Worm (Caenorhabditis elegans) whole organism, young adult: ENCODE measurements around the gene fbxa-114.
A peak's percentile ranks its signal among the peaks of the same experiment; 100 is the strongest.

Experiments used
- madf-6 ChIP-seq: fragments of 200-800 bp; sonication (Bioruptor generic); IDR thresholded peaks from 2 replicates; pipeline ENCODE4 v1.3.6; 2022; ENCODE audit warnings: missing genetic modification reagents, missing genetic modification characterization, missing compliant biosample characterization
- mel-28 ChIP-seq: sonication (generic microtip); optimal IDR thresholded peaks from 2 replicates; lab custom pipeline; 2016; ENCODE audit warnings: borderline replicate concordance, mild to moderate bottlenecking, missing genetic modification characterization, missing compliant biosample characterization
- nfyb-1 ChIP-seq: fragments of 200-800 bp; sonication (Bioruptor generic); IDR thresholded peaks from 2 replicates; pipeline ENCODE4 v1.3.6; 2022; ENCODE audit warnings: missing genetic modification reagents, missing genetic modification characterization, missing compliant biosample characterization
- zim-3 ChIP-seq: sonication (generic microtip); optimal IDR thresholded peaks from 2 replicates; lab custom pipeline; 2017; ENCODE audit warnings: mild to moderate bottlenecking, missing genetic modification characterization, moderate library complexity, missing compliant biosample characterization

fbxa-114 gene

DNA sequence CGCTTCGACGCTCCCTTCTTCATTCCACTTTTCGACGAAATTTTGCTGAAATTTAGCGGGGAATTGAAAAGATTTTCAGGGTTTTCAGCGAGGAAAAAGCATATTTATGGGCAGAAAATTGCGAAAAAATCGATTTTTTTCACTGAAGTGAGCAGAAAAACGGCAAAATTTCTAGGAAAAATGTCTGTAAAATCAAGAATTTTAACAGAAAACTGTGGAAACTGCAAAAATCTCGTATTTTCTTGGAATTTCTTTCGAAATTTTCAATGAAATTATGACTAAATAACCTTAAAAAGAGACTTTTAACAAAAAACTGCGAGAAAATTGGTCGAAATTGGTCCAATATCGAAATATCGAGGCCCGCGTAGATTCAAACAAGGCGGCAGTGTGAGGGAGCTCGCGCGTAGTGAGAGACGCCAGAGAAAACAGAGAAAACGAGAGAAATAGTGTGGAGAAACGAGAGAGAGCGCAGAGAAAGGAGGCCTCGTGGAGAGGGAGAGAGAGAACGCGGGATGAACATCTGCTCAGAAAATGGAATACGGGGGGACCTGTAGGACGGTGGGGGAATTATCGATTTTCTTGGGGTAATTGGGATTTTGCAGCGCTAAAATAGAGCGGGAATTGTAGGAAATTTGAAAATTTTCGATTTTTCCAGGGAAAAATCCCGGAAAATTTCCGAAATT, 48.2 kb downstream of the fbxa-114 start, which contains the start of gene swsn-1 (continued):
- TF ChIP-seq madf-6 (GFP tag; lab: Robert Waterston, UW) (peak; percentile 62), zim-3 (peak; percentile 20), mel-28 (tag; lab: Kevin White, UChicago) (no peak), nfyb-1 (GFP tag; lab: Robert Waterston, UW) (no peak)
- TF ChIP-seq, all 124 proteins: peak for 17
